Worm (Caenorhabditis elegans) whole organism, L3 larva: ENCODE results near the gene srh-195.

ENCODE experiments used
- R02D3.7 ChIP-seq: fragments of 150-350 bp; optimal IDR thresholded peaks from 2 replicates; lab custom pipeline; 2014; ENCODE audit warnings: missing biosample characterization, missing genetic modification characterization
- ZK546.5 ChIP-seq: sonication (generic microtip); optimal IDR thresholded peaks from 2 replicates; lab custom pipeline; 2017; ENCODE audit warnings: missing biosample characterization, missing genetic modification characterization
- aly-2 ChIP-seq: fragments of 150-350 bp; optimal IDR thresholded peaks from 2 replicates; lab custom pipeline; 2014; ENCODE audit warnings: missing biosample characterization, missing genetic modification characterization
- ama-1 ChIP-seq: fragments of 150-350 bp; optimal IDR thresholded peaks from 2 replicates; lab custom pipeline; 2018
- ceh-16 ChIP-seq: sonication (generic microtip); optimal IDR thresholded peaks from 2 replicates; lab custom pipeline; 2017; ENCODE audit warnings: missing biosample characterization, missing genetic modification characterization
- ceh-28 ChIP-seq: fragments of 150-350 bp; optimal IDR thresholded peaks from 2 replicates; lab custom pipeline; 2014; ENCODE audit warnings: missing biosample characterization, missing genetic modification reagents, missing genetic modification characterization
- ceh-82 ChIP-seq: fragments of 150-350 bp; optimal IDR thresholded peaks from 2 replicates; lab custom pipeline; 2014; ENCODE audit warnings: missing biosample characterization, missing genetic modification characterization
- ceh-9 ChIP-seq: sonication (generic microtip); optimal IDR thresholded peaks from 2 replicates; lab custom pipeline; 2018; ENCODE audit warnings: missing biosample characterization, missing genetic modification characterization
- egl-27 ChIP-seq: sonication (generic microtip); optimal IDR thresholded peaks from 4 replicates; lab custom pipeline; 2017; ENCODE audit warnings: missing biosample characterization, missing genetic modification reagents, missing genetic modification characterization
- elt-1 ChIP-seq: fragments of 150-350 bp; optimal IDR thresholded peaks from 2 replicates; lab custom pipeline; 2014; ENCODE audit warnings: missing biosample characterization, missing genetic modification characterization
- elt-2 ChIP-seq: sonication (generic microtip); optimal IDR thresholded peaks from 2 replicates; lab custom pipeline; 2016; ENCODE audit warnings: missing genetic modification reagents, mild to moderate bottlenecking, missing genetic modification characterization, missing compliant biosample characterization
- elt-3 ChIP-seq, 3 experiments: fragments of 150-350 bp in 1 of 3; sonication (generic microtip) in 2 of 3; optimal IDR thresholded peaks; 2 replicates in 2 of 3; 4 replicates in 1 of 3; lab custom pipeline; 2014 to 2017; ENCODE audit warnings: missing biosample characterization in 3 of 3, missing genetic modification characterization in 3 of 3
- eor-1 ChIP-seq, 2 experiments: fragments of 150-350 bp; optimal IDR thresholded peaks; 2 replicates each; lab custom pipeline; 2014 to 2018; ENCODE audit warnings: missing biosample characterization in 2 of 2, missing genetic modification characterization in 2 of 2
- fkh-10 ChIP-seq: sonication (generic microtip); optimal IDR thresholded peaks from 2 replicates; lab custom pipeline; 2017; ENCODE audit warnings: missing biosample characterization, missing genetic modification reagents, missing genetic modification characterization
- fos-1 ChIP-seq: fragments of 150-350 bp; optimal IDR thresholded peaks from 2 replicates; lab custom pipeline; 2014; ENCODE audit warnings: missing biosample characterization, missing genetic modification characterization
- hmg-11 ChIP-seq: sonication (generic microtip); optimal IDR thresholded peaks from 2 replicates; lab custom pipeline; 2016; ENCODE audit warnings: missing genetic modification characterization, missing compliant biosample characterization
- lin-15B ChIP-seq: fragments of 150-350 bp; optimal IDR thresholded peaks from 2 replicates; lab custom pipeline; 2014; ENCODE audit warnings: missing biosample characterization, missing genetic modification characterization
- lsy-12 ChIP-seq: sonication (generic microtip); optimal IDR thresholded peaks from 2 replicates; lab custom pipeline; 2016; ENCODE audit warnings: mild to moderate bottlenecking, missing genetic modification characterization, missing compliant biosample characterization
- mdl-1 ChIP-seq: fragments of 150-350 bp; optimal IDR thresholded peaks from 2 replicates; lab custom pipeline; 2014; ENCODE audit warnings: missing biosample characterization, missing genetic modification characterization
- mml-1 ChIP-seq: fragments of 150-350 bp; sonication (generic microtip); optimal IDR thresholded peaks from 3 replicates; lab custom pipeline; 2014; ENCODE audit warnings: missing biosample characterization, missing genetic modification characterization
- nhr-11 ChIP-seq: fragments of 150-350 bp; optimal IDR thresholded peaks from 2 replicates; lab custom pipeline; 2014; ENCODE audit warnings: missing biosample characterization, missing genetic modification characterization
- nhr-12 ChIP-seq: fragments of 150-350 bp; optimal IDR thresholded peaks from 2 replicates; lab custom pipeline; 2014; ENCODE audit warnings: missing biosample characterization, missing genetic modification characterization
- nhr-23 ChIP-seq: fragments of 150-350 bp; optimal IDR thresholded peaks from 2 replicates; lab custom pipeline; 2014; ENCODE audit warnings: missing biosample characterization, missing genetic modification reagents, missing genetic modification characterization
- nhr-237 ChIP-seq: fragments of 150-350 bp; optimal IDR thresholded peaks from 2 replicates; lab custom pipeline; 2014; ENCODE audit warnings: missing biosample characterization, missing genetic modification characterization
- nhr-25 ChIP-seq: sonication (generic microtip); optimal IDR thresholded peaks from 2 replicates; lab custom pipeline; 2017; ENCODE audit warnings: missing biosample characterization, missing genetic modification characterization
- nhr-28 ChIP-seq: fragments of 150-350 bp; optimal IDR thresholded peaks from 2 replicates; lab custom pipeline; 2014; ENCODE audit warnings: missing biosample characterization, missing genetic modification characterization
- nhr-43 ChIP-seq: sonication (generic microtip); optimal IDR thresholded peaks from 2 replicates; lab custom pipeline; 2016; ENCODE audit warnings: mild to moderate bottlenecking, missing genetic modification characterization, missing compliant biosample characterization; ENCODE audit not compliant: poor library complexity, severe bottlenecking
- nhr-67 ChIP-seq: fragments of 150-350 bp; optimal IDR thresholded peaks from 2 replicates; lab custom pipeline; 2014; ENCODE audit warnings: missing biosample characterization, missing genetic modification characterization
- nhr-76 ChIP-seq: fragments of 150-350 bp; sonication (generic microtip); optimal IDR thresholded peaks from 5 replicates; lab custom pipeline; 2014; ENCODE audit warnings: missing biosample characterization, missing genetic modification characterization
- nhr-77 ChIP-seq: fragments of 150-350 bp; optimal IDR thresholded peaks from 2 replicates; lab custom pipeline; 2014; ENCODE audit warnings: missing biosample characterization, missing genetic modification characterization
- pha-4 ChIP-seq: fragments of 150-350 bp; optimal IDR thresholded peaks from 2 replicates; lab custom pipeline; 2014; ENCODE audit warnings: missing biosample characterization, missing genetic modification reagents, missing genetic modification characterization
- pqm-1 ChIP-seq: fragments of 150-350 bp; optimal IDR thresholded peaks from 2 replicates; lab custom pipeline; 2017; ENCODE audit warnings: missing biosample characterization, missing genetic modification characterization, inconsistent platforms
- sea-2 ChIP-seq: fragments of 150-350 bp; sonication (generic microtip); optimal IDR thresholded peaks from 4 replicates; lab custom pipeline; 2014; ENCODE audit warnings: missing biosample characterization, missing genetic modification reagents, missing genetic modification characterization
- skn-1 ChIP-seq: fragments of 150-350 bp; optimal IDR thresholded peaks from 2 replicates; lab custom pipeline; 2014; ENCODE audit warnings: missing biosample characterization, missing genetic modification characterization
- snpc-4 ChIP-seq: fragments of 150-350 bp; optimal IDR thresholded peaks from 2 replicates; lab custom pipeline; 2014; ENCODE audit warnings: missing biosample characterization, missing genetic modification characterization
- unc-39 ChIP-seq: sonication (generic microtip); optimal IDR thresholded peaks from 4 replicates; lab custom pipeline; 2017; ENCODE audit warnings: missing biosample characterization, missing genetic modification characterization
- zag-1 ChIP-seq: fragments of 150-350 bp; optimal IDR thresholded peaks from 2 replicates; lab custom pipeline; 2014; ENCODE audit warnings: missing biosample characterization, missing genetic modification characterization
- ztf-11 ChIP-seq: fragments of 150-350 bp; optimal IDR thresholded peaks from 2 replicates; lab custom pipeline; 2014; ENCODE audit warnings: missing biosample characterization, missing genetic modification characterization

Gene srh-195

ce11 chrII:2081257-2081656 is 35.4 kb downstream of the srh-195 start, which contains the start of gene T16A1.4:
Gene T16A1.4, plus strand, starts transcription at chrII:2081557.
- no peak for TF ChIP-seq pha-4 (tag; lab: Kevin White, UChicago)
- no peak for TF ChIP-seq nhr-11 (tag; lab: Kevin White, UChicago)
- TF ChIP-seq ceh-16 = no peak
- no peak for TF ChIP-seq elt-3 (tag; optimal IDR thresholded peaks at IDR 0.05; lab: Kevin White, UChicago)
- no peak for TF ChIP-seq mml-1 (tag; lab: Kevin White, UChicago)
- TF ChIP-seq elt-2 (tag; lab: Kevin White, UChicago) = no peak
- TF ChIP-seq ztf-11 (tag; lab: Kevin White, UChicago) = no peak
- no peak for TF ChIP-seq aly-2 (tag; lab: Kevin White, UChicago)
- TF ChIP-seq mdl-1 (tag; lab: Kevin White, UChicago) = no peak
- TF ChIP-seq fos-1 (tag; lab: Kevin White, UChicago) = no peak
- TF ChIP-seq nhr-25 = no peak
- TF ChIP-seq nhr-43 = no peak
- TF ChIP-seq pqm-1 (tag; lab: Kevin White, UChicago) = no peak
- TF ChIP-seq lsy-12 (tag; lab: Kevin White, UChicago) = no peak
- TF ChIP-seq elt-1 = no peak
- no peak for TF ChIP-seq snpc-4 (tag; lab: Kevin White, UChicago)
- TF ChIP-seq zag-1 (tag; lab: Kevin White, UChicago) = no peak
- no peak for TF ChIP-seq ceh-9 (tag; lab: Kevin White, UChicago)

ce11 chrII:2080425-2080824 is 36.3 kb downstream of the srh-195 start, which contains the start of gene F07E5.9:
Gene F07E5.9, minus strand, starts transcription at chrII:2080525.
- TF ChIP-seq nhr-237 (tag; lab: Kevin White, UChicago) (no peak), nhr-43 (no peak), nhr-28 (no peak), ztf-11 (tag; lab: Kevin White, UChicago) (no peak), mdl-1 (tag; lab: Kevin White, UChicago) (no peak), mml-1 (tag; lab: Kevin White, UChicago) (no peak), unc-39 (tag; lab: Kevin White, UChicago) (no peak), lsy-12 (tag; lab: Kevin White, UChicago) (no peak)

- TF ChIP-seq ZK546.5 (no peak), skn-1 (tag; lab: Kevin White, UChicago) (no peak), elt-3 (tag; optimal IDR thresholded peaks at IDR 0.05; lab: Kevin White, UChicago) (no peak), unc-39 (tag; lab: Kevin White, UChicago) (no peak), fkh-10 (no peak), ceh-9 (tag; lab: Kevin White, UChicago) (no peak), R02D3.7 (tag; lab: Kevin White, UChicago) (no peak), nhr-43 (no peak), ceh-82 (tag; lab: Kevin White, UChicago) (no peak), mml-1 (tag; lab: Kevin White, UChicago) (no peak)
- TF ChIP-seq, all 47 proteins: peak for 0
These were observed 40.2 kb downstream of the srh-195 start for ce11 chrII:2076467-2076866.

- TF ChIP-seq egl-27 (no peak), ceh-28 (tag; lab: Kevin White, UChicago) (no peak), pqm-1 (tag; lab: Kevin White, UChicago) (no peak), unc-39 (tag; lab: Kevin White, UChicago) (no peak), nhr-67 (tag; lab: Kevin White, UChicago) (no peak), nhr-76 (tag; lab: Kevin White, UChicago) (no peak)
- TF ChIP-seq, all 47 proteins: peak for 0
These were observed 41.2 kb downstream of the srh-195 start, which contains the start of gene F07E5.8 for ce11 chrII:2075513-2075912. Gene F07E5.8, minus strand, starts transcription at chrII:2075613.

- TF ChIP-seq hmg-11 = no peak
- no peak for TF ChIP-seq zag-1 (tag; lab: Kevin White, UChicago)
- no peak for TF ChIP-seq nhr-67 (tag; lab: Kevin White, UChicago)
- TF ChIP-seq nhr-23 (tag; lab: Kevin White, UChicago) = no peak
- TF ChIP-seq ceh-28 (tag; lab: Kevin White, UChicago) = no peak
- no peak for TF ChIP-seq ZK546.5
- TF ChIP-seq sea-2 (GFP tag; lab: Kevin White, UChicago) = no peak
- no peak for TF ChIP-seq nhr-11 (tag; lab: Kevin White, UChicago)
- no peak for TF ChIP-seq nhr-77 (tag; lab: Kevin White, UChicago)
- TF ChIP-seq nhr-12 = no peak
- no peak for TF ChIP-seq lin-15B
- no peak for TF ChIP-seq ztf-11 (tag; lab: Kevin White, UChicago)
- TF ChIP-seq skn-1 (tag; lab: Kevin White, UChicago) = no peak
- no peak for TF ChIP-seq eor-1 (tag; optimal IDR thresholded peaks at IDR 0.05; lab: Kevin White, UChicago)
- TF ChIP-seq ama-1 (lab: Kevin White, UChicago) = no peak
- TF ChIP-seq nhr-28 = no peak
These were observed 45.3 kb downstream of the srh-195 start, which contains the start of gene F07E5.7 for ce11 chrII:2071429-2071828. Gene F07E5.7, minus strand, starts transcription at chrII:2071529.
